Fruit fly (Drosophila melanogaster) whole organism, larva: ENCODE data around the gene Lip4.

Experiments
- noc ChIP-seq: fragments of 200-800 bp; sonication (Bioruptor generic); optimal IDR thresholded peaks from 3 replicates; lab custom pipeline; 2019; ENCODE audit warnings: missing biosample characterization, mild to moderate bottlenecking, missing genetic modification characterization, moderate library complexity

The Lip4 gene

DNA sequence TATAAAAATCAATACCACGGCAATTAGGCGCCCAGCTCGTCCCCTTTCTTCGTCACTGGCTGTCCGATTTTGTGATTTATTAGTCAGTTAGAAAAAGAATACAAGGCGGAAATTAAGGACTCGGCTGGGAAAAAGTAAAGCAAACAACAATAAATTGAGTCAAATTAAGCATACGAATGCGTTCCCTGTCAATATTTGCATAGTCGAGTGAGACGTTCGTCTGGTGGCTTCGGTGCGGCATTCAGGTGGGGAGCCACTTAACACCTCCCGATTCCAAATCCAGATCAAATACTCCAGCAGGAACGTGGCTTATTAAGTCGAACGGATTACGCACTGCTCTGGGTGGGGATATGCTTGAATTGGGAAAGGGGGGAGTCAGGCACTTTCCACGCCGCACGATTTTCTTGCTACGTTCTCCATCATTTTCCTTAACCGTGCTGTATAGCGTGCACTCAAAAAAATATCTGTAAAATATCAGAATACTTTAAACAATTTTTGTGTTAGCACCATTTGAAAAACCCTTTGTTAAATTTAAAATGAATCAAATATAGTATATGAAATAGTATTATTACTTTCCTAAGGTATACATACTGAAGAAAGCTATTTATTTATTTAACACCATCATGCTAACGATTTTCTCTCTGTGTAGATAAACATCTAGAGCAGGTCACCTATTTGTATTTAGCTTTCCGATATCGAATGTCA is 15.8 kb downstream of the Lip4 start:
- no peak for TF ChIP-seq noc (tag; lab: Kevin White, UChicago)

DNA sequence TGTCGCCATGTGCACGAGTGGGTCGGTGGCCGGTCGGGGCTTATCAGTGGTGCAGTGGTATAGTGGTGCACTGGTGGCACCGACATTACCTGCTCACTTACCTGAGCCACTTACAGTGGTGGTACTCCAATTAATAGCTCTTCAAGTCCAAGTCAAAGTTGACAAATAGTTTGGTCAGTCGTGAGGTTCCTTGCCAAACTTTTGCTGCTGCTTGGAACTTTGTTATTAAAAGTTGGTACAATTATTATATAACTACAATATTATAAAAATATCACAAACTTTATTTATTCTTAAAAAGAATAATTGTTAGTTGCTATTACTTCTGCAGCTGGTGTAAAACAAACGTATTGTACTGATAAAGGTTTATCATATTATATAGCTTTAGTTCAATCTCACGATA is 16.6 kb downstream of the Lip4 start:
- TF ChIP-seq noc (tag; lab: Kevin White, UChicago): no peak

DNA sequence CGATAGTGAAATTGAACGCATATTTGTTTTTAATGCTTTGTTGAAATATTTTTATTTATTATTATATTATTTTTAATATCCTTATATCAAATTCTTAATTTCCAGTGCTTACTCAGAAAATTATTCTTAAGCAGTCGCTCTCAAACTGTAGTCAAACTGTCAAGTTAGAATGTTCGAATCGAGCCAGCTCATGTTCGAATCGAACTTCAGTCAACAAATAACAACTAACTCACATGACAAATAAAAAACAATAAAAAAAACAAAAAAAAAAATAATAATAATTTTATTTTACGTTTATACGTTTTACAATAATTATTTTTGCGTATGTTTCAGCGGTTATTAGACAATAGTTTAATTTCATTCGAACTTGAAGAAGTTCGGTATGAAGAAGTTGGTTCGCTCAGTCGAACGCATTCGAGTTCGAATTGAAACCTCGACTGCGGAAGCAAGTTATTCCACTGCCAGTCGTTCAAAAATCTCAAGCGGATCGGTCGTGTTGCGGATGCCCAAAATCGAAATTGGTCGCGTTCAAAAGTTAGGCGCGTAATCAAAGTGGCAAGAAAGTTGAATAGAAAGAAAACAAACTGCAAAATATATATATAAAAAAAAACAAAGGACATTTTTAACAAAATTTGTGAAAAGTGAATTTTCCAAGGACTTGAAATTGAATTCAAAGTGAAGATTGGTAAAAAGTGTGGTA is 17.2 kb downstream of the Lip4 start, which contains the start of gene Trim9:
Trim9 (plus strand) TSS at position 463 of the 700 bp plus-strand sequence.
- no peak for TF ChIP-seq noc (tag; lab: Kevin White, UChicago)

DNA sequence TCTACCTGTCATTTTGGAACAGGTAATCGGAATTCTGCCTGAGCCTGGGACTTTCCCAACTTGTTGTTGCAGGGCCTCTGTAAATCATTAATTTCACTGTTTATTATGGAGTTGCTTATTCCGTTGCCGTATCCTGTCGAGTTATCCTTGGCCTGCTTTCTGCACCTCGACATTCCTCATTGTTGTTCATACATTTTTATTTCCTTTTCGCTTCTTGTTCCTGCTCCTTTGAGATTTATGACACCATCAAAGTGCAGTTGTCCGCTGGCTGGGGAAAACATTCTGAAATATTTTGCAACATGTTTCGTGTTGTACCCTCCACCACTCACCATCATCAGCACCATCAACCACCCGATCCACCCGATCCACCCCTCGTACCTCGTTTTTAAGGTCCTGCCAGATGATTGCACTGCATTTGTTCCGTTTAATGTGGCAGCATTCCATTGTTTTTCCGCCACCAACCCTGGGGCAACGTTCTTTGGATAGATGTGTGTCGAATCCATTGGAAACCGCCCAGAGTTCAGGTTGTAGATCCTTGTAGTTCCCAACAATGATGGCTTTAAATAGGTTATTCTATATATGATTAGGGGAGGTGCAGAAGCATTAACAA is 21.5 kb downstream of the Lip4 start:
- TF ChIP-seq noc (tag; lab: Kevin White, UChicago): no peak

DNA sequence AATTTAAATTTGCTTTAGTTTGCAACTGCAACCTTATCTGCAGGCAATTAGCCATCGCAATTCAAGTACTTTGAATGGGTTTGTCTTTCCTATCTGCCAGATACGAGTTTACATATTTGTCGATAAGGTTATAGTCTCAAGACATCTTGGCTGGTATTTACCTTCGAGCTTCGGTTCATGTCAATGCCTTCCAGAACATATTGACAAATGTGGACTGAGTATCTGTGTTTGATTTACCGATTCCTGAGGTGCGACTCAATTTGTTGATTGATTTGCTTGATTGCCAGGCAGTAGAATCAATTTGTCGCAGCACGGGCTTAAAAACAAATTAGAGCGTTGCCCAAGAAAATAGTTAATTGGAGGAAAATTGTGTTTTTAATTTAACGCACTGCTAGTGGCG is 25.4 kb downstream of the Lip4 start:
- no peak for TF ChIP-seq noc (tag; lab: Kevin White, UChicago)

dm6 chr2L:10553692-10554091 is 26.3 kb downstream of the Lip4 start:
- no peak for TF ChIP-seq noc (tag; lab: Kevin White, UChicago)

DNA sequence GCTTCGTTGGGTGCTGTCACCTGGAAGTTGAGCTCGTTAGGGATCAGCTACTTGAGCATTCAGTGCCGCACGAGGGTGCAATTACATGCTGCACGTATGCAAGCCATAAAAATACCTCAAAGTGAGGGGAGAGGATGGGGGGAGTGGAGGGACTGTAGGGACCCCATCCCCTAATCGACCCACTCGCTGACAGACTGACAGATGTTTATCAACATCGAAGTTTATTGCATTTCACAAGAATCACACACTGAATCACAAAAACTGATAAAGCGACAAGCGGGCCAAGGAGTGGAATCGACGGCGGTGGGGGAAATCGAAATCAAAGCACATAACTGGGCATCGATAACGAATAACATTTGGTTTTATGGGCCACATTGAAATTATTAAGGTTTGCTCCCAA is 27.3 kb downstream of the Lip4 start:
- TF ChIP-seq noc (tag; lab: Kevin White, UChicago): no peak

DNA sequence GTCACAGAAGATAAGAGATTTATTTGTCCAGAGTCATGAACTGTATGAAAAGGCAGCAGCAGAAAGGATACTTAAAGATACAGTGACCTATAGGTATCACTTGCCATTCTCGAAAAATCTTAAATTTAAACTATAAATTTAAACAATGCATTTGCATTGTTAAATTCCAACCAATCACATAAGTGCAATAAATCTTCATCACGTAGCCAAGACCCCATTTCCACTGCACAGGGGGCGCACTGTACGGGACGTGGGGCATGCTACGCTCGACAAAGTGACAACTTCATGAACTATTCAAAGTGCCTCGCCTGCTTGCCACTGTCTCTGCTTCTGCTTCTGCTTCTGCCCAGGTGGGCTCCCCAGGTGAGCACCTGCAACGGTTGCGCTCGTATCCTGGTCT is 27.9 kb downstream of the Lip4 start:
- TF ChIP-seq noc (tag; lab: Kevin White, UChicago): no peak

- TF ChIP-seq noc (tag; lab: Kevin White, UChicago): no peak
Measured at dm6 chr2L:10565674-10566073, 38.3 kb downstream of the Lip4 start.

- no peak for TF ChIP-seq noc (tag; lab: Kevin White, UChicago)
Measured at dm6 chr2L:10566955-10567354, 39.6 kb downstream of the Lip4 start, which contains the start of gene CG6138. Gene CG6138 (plus strand): TSS chr2L:10567255.

DNA sequence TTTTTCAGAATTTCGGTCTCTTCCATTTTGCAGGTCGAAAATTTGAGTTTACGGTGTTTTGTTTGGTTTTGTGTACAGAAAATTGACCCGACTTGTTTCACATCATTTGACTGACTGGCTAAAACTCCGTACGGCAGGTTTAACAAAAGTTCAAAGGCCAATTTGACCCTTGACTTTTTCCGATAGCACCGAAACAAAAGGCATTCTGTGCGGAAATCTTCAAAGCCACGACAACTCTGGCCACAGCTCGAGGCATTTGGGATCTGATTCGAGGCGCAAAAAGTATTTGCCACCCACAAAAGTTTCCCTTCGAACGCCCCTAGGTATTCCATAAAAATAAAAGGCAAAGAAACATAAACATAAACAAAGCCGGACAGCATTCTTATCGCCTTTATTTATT is 50.3 kb downstream of the Lip4 start, which contains the start of gene w-cup:
w-cup (minus strand) TSS at position 101 of the 400 bp plus-strand sequence.
- TF ChIP-seq noc (tag; lab: Kevin White, UChicago): no peak

- TF ChIP-seq noc (tag; lab: Kevin White, UChicago): no peak
Measured at dm6 chr2L:10579453-10579852, 52.1 kb downstream of the Lip4 start, which contains the start of gene CG34160. Gene CG34160 (plus strand): TSS chr2L:10579753.
